Worm (Caenorhabditis elegans): Measurements from ENCODE around the gene cah-3.

The cah-3 gene

ce11 chrX:16445793-16446248 is 41.5 kb upstream of the cah-3 start, which contains the start of gene twf-2:
TSS of gene twf-2 (plus strand) at chrX:16446197.
- peak; percentile 52 for TF ChIP-seq lin-13 (GFP tag; optimal IDR thresholded peaks at IDR 0.05)
- peak; percentile 69 to 79 for TF ChIP-seq mdl-1 (tag; optimal IDR thresholded peaks at IDR 0.05)
- TF ChIP-seq dmd-4 (tag; optimal IDR thresholded peaks at IDR 0.05): no peak
- TF ChIP-seq unc-39 (tag; optimal IDR thresholded peaks at IDR 0.05): no peak
- TF ChIP-seq Y55F3AM.14 (GFP tag; optimal IDR thresholded peaks at IDR 0.05): peak; percentile 48
- TF ChIP-seq mab-5 (tag; optimal IDR thresholded peaks at IDR 0.05): peak; percentile 69
- TF ChIP-seq lsy-2 (tag; optimal IDR thresholded peaks at IDR 0.05): peak; percentile 34 to 74
- peak; percentile 71 for TF ChIP-seq snpc-4 (tag; optimal IDR thresholded peaks at IDR 0.05)
- TF ChIP-seq nhr-10 (tag; optimal IDR thresholded peaks at IDR 0.05): no peak
- peak; percentile 50 for TF ChIP-seq lin-11 (tag; optimal IDR thresholded peaks at IDR 0.05)
- TF ChIP-seq unc-62 (GFP tag; optimal IDR thresholded peaks at IDR 0.05): no peak
- TF ChIP-seq ama-1 (optimal IDR thresholded peaks at IDR 0.05): no peak
- TF ChIP-seq crh-2 (tag; optimal IDR thresholded peaks at IDR 0.05): peak; percentile 78
- TF ChIP-seq ztf-4 (tag; optimal IDR thresholded peaks at IDR 0.05): no peak
- peak; percentile 63 for TF ChIP-seq sma-3 (GFP tag; optimal IDR thresholded peaks at IDR 0.05)
- peak; percentile 60 for TF ChIP-seq nhr-21 (tag; optimal IDR thresholded peaks at IDR 0.05)
- TF ChIP-seq nhr-6 (tag; optimal IDR thresholded peaks at IDR 0.05): peak; percentile 64
- peak; percentile 91 for TF ChIP-seq F13H6.1 (tag; optimal IDR thresholded peaks at IDR 0.05)
- no peak for TF ChIP-seq alr-1 (tag; optimal IDR thresholded peaks at IDR 0.05)
- no peak for TF ChIP-seq ztf-1 (GFP tag; conservative IDR thresholded peaks at IDR 0.05)
- peak; percentile 60 for TF ChIP-seq gmeb-1 (tag; optimal IDR thresholded peaks at IDR 0.05)
- TF ChIP-seq nhr-12 (tag; optimal IDR thresholded peaks at IDR 0.05): no peak
- TF ChIP-seq ceh-82 (tag; optimal IDR thresholded peaks at IDR 0.05): no peak
- TF ChIP-seq blmp-1 (tag; optimal IDR thresholded peaks at IDR 0.05; ENCODE audit: insufficient read depth): no peak
- TF ChIP-seq elt-1 (tag; optimal IDR thresholded peaks at IDR 0.05): no peak
- TF ChIP-seq nhr-23 (tag; optimal IDR thresholded peaks at IDR 0.05): no peak
- peak; percentile 82 for TF ChIP-seq nhr-129 (tag; optimal IDR thresholded peaks at IDR 0.05)
- no peak for TF ChIP-seq ceh-16 (tag; optimal IDR thresholded peaks at IDR 0.05)
- no peak for TF ChIP-seq nhr-237 (tag; optimal IDR thresholded peaks at IDR 0.05)
- peak; percentile 50 for TF ChIP-seq zag-1 (tag; optimal IDR thresholded peaks at IDR 0.05)
- no peak for TF ChIP-seq aly-2 (tag; optimal IDR thresholded peaks at IDR 0.05)
- TF ChIP-seq ZK546.5 (tag; optimal IDR thresholded peaks at IDR 0.05): no peak
- TF ChIP-seq sma-9 (GFP tag; optimal IDR thresholded peaks at IDR 0.05): peak; percentile 83
- no peak for TF ChIP-seq sma-9 (tag; optimal IDR thresholded peaks at IDR 0.05)
- peak; percentile 49 for TF ChIP-seq sem-4 (tag; optimal IDR thresholded peaks at IDR 0.05)
- peak; percentile 66 for TF ChIP-seq fos-1 (tag; optimal IDR thresholded peaks at IDR 0.05)
- TF ChIP-seq ztf-11 (tag; optimal IDR thresholded peaks at IDR 0.05): no peak
- TF ChIP-seq egl-27 (tag; optimal IDR thresholded peaks at IDR 0.05): no peak
- no peak for TF ChIP-seq nhr-77 (tag; optimal IDR thresholded peaks at IDR 0.05)
- TF ChIP-seq peb-1 (tag; optimal IDR thresholded peaks at IDR 0.05): peak; percentile 27
- TF ChIP-seq nhr-25 (tag; optimal IDR thresholded peaks at IDR 0.05): peak; percentile 55
- TF ChIP-seq mbf-1 (tag; optimal IDR thresholded peaks at IDR 0.05): no peak
- TF ChIP-seq skn-1 (tag; optimal IDR thresholded peaks at IDR 0.05): no peak
- no peak for TF ChIP-seq nhr-11 (tag; optimal IDR thresholded peaks at IDR 0.05)
- no peak for TF ChIP-seq lin-39 (tag; optimal IDR thresholded peaks at IDR 0.05)
- peak; percentile 78 for TF ChIP-seq C34F6.9 (tag; optimal IDR thresholded peaks at IDR 0.05)
- TF ChIP-seq unc-55 (GFP tag; optimal IDR thresholded peaks at IDR 0.05): peak; percentile 85
- TF ChIP-seq elt-3 (tag; optimal IDR thresholded peaks at IDR 0.05): no peak
- no peak for TF ChIP-seq R02D3.7 (tag; optimal IDR thresholded peaks at IDR 0.05)
